Fruit fly (Drosophila melanogaster): ENCODE measurements around the gene CG31467.

Gene CG31467

dm6 chr3R:10675101-10675500, 31.6 kb downstream of the CG31467 start:
- no peak for TF ChIP-seq CG15710 (tag; optimal IDR thresholded peaks at IDR 0.05)
- no peak for TF ChIP-seq CG4496 (GFP tag; IDR thresholded peaks at IDR 0.05)
- no peak for TF ChIP-seq Pif1A (GFP tag; optimal IDR thresholded peaks at IDR 0.05)
- no peak for TF ChIP-seq rn (GFP tag; IDR thresholded peaks at IDR 0.05)
- no peak for TF ChIP-seq Snoo (tag; optimal IDR thresholded peaks at IDR 0.05)

dm6 chr3R:10673571-10673970, 33.1 kb downstream of the CG31467 start:
- TF ChIP-seq Pif1B (GFP tag; optimal IDR thresholded peaks at IDR 0.05) (no peak), fd96Ca (GFP tag; IDR thresholded peaks at IDR 0.05) (no peak), rn (GFP tag; IDR thresholded peaks at IDR 0.05) (no peak), CG15710 (tag; optimal IDR thresholded peaks at IDR 0.05) (peak; percentile 23), D1 (tag; optimal IDR thresholded peaks at IDR 0.05) (no peak), CG4496 (GFP tag; IDR thresholded peaks at IDR 0.05) (no peak), CG14655 (GFP tag; optimal IDR thresholded peaks at IDR 0.05) (no peak), CG34367 (tag; optimal IDR thresholded peaks at IDR 0.05) (no peak), Pif1A (GFP tag; optimal IDR thresholded peaks at IDR 0.05) (no peak), CG13204 (GFP tag; optimal IDR thresholded peaks at IDR 0.05) (no peak), CG8301 (tag; optimal IDR thresholded peaks at IDR 0.05) (no peak), Snoo (tag; optimal IDR thresholded peaks at IDR 0.05) (no peak), CG10348 (GFP tag; IDR thresholded peaks at IDR 0.05) (no peak), CG12605 (GFP tag; IDR thresholded peaks at IDR 0.05) (no peak), CG17806 (tag; optimal IDR thresholded peaks at IDR 0.05) (no peak), Ets98B (GFP tag; IDR thresholded peaks at IDR 0.05) (no peak), gl (tag; optimal IDR thresholded peaks at IDR 0.05) (no peak), CG32121 (GFP tag; IDR thresholded peaks at IDR 0.05) (no peak), CG8159 (tag; optimal IDR thresholded peaks at IDR 0.05) (peak; percentile 19), CG9948 (tag; optimal IDR thresholded peaks at IDR 0.05) (peak; percentile 14), EcR (GFP tag; optimal IDR thresholded peaks at IDR 0.05) (no peak)

- no peak for TF ChIP-seq CG13204 (GFP tag; optimal IDR thresholded peaks at IDR 0.05)
- TF ChIP-seq CG8159 (tag; optimal IDR thresholded peaks at IDR 0.05): no peak
- TF ChIP-seq CG15710 (tag; optimal IDR thresholded peaks at IDR 0.05): no peak
- no peak for TF ChIP-seq CG17806 (tag; optimal IDR thresholded peaks at IDR 0.05)
- no peak for TF ChIP-seq CG4496 (GFP tag; IDR thresholded peaks at IDR 0.05)
- TF ChIP-seq CG32121 (GFP tag; IDR thresholded peaks at IDR 0.05): no peak
- TF ChIP-seq gl (tag; optimal IDR thresholded peaks at IDR 0.05): no peak
- no peak for TF ChIP-seq CG8301 (tag; optimal IDR thresholded peaks at IDR 0.05)
- TF ChIP-seq D1 (tag; optimal IDR thresholded peaks at IDR 0.05): no peak
- TF ChIP-seq CG14655 (GFP tag; optimal IDR thresholded peaks at IDR 0.05): no peak
- TF ChIP-seq EcR (GFP tag; optimal IDR thresholded peaks at IDR 0.05): no peak
- no peak for TF ChIP-seq CG12605 (GFP tag; IDR thresholded peaks at IDR 0.05)
- TF ChIP-seq Snoo (tag; optimal IDR thresholded peaks at IDR 0.05): no peak
- TF ChIP-seq Ets98B (GFP tag; IDR thresholded peaks at IDR 0.05): no peak
- TF ChIP-seq rn (GFP tag; IDR thresholded peaks at IDR 0.05): no peak
Observed at dm6 chr3R:10672680-10673079, 34.0 kb downstream of the CG31467 start.

- TF ChIP-seq CG8159 (tag; optimal IDR thresholded peaks at IDR 0.05) (peak; percentile 5), Ets98B (GFP tag; IDR thresholded peaks at IDR 0.05) (no peak), rn (GFP tag; IDR thresholded peaks at IDR 0.05) (no peak), CG17806 (tag; optimal IDR thresholded peaks at IDR 0.05) (peak; percentile 37), Snoo (tag; optimal IDR thresholded peaks at IDR 0.05) (no peak), CG9948 (tag; optimal IDR thresholded peaks at IDR 0.05) (peak; percentile 5), CG8301 (tag; optimal IDR thresholded peaks at IDR 0.05) (no peak), Pif1B (GFP tag; optimal IDR thresholded peaks at IDR 0.05) (no peak), gl (tag; optimal IDR thresholded peaks at IDR 0.05) (no peak), CG34367 (tag; optimal IDR thresholded peaks at IDR 0.05) (no peak), Pif1A (GFP tag; optimal IDR thresholded peaks at IDR 0.05) (no peak), CG14655 (GFP tag; optimal IDR thresholded peaks at IDR 0.05) (peak; percentile 20), D1 (tag; optimal IDR thresholded peaks at IDR 0.05) (no peak), EcR (GFP tag; optimal IDR thresholded peaks at IDR 0.05) (no peak), CG10348 (GFP tag; IDR thresholded peaks at IDR 0.05) (no peak), CG32121 (GFP tag; IDR thresholded peaks at IDR 0.05) (no peak), CG15710 (tag; optimal IDR thresholded peaks at IDR 0.05) (peak; percentile 3), CG4496 (GFP tag; IDR thresholded peaks at IDR 0.05) (no peak), CG12605 (GFP tag; IDR thresholded peaks at IDR 0.05) (no peak), CG13204 (GFP tag; optimal IDR thresholded peaks at IDR 0.05) (no peak), fd96Ca (GFP tag; IDR thresholded peaks at IDR 0.05) (no peak)
Observed at dm6 chr3R:10669950-10670349, 36.7 kb downstream of the CG31467 start.

dm6 chr3R:10667964-10668363, 38.7 kb downstream of the CG31467 start:
- TF ChIP-seq Snoo (tag; optimal IDR thresholded peaks at IDR 0.05) (no peak), Ets98B (GFP tag; IDR thresholded peaks at IDR 0.05) (no peak), D1 (tag; optimal IDR thresholded peaks at IDR 0.05) (no peak), fd96Ca (GFP tag; IDR thresholded peaks at IDR 0.05) (no peak), EcR (GFP tag; optimal IDR thresholded peaks at IDR 0.05) (no peak), CG8301 (tag; optimal IDR thresholded peaks at IDR 0.05) (no peak), Pif1A (GFP tag; optimal IDR thresholded peaks at IDR 0.05) (no peak), CG9948 (tag; optimal IDR thresholded peaks at IDR 0.05) (no peak), rn (GFP tag; IDR thresholded peaks at IDR 0.05) (no peak), CG8159 (tag; optimal IDR thresholded peaks at IDR 0.05) (no peak), CG34367 (tag; optimal IDR thresholded peaks at IDR 0.05) (no peak), CG13204 (GFP tag; optimal IDR thresholded peaks at IDR 0.05) (no peak), CG32121 (GFP tag; IDR thresholded peaks at IDR 0.05) (no peak), CG12605 (GFP tag; IDR thresholded peaks at IDR 0.05) (no peak), CG4496 (GFP tag; IDR thresholded peaks at IDR 0.05) (no peak), CG15710 (tag; optimal IDR thresholded peaks at IDR 0.05) (no peak)

- TF ChIP-seq CG15710 (tag; optimal IDR thresholded peaks at IDR 0.05) (peak; percentile 34), CG17806 (tag; optimal IDR thresholded peaks at IDR 0.05) (peak; percentile 8), Pif1B (GFP tag; optimal IDR thresholded peaks at IDR 0.05) (no peak), rn (GFP tag; IDR thresholded peaks at IDR 0.05) (peak; percentile 69), CG14655 (GFP tag; optimal IDR thresholded peaks at IDR 0.05) (peak; percentile 61), fd96Ca (GFP tag; IDR thresholded peaks at IDR 0.05) (peak; percentile 80), CG9948 (tag; optimal IDR thresholded peaks at IDR 0.05) (no peak), CG8301 (tag; optimal IDR thresholded peaks at IDR 0.05) (peak; percentile 47), Pif1A (GFP tag; optimal IDR thresholded peaks at IDR 0.05) (peak; percentile 60), CG4496 (GFP tag; IDR thresholded peaks at IDR 0.05) (peak; percentile 83), CG12605 (GFP tag; IDR thresholded peaks at IDR 0.05) (peak; percentile 71), CG13204 (GFP tag; optimal IDR thresholded peaks at IDR 0.05) (peak; percentile 59), Snoo (tag; optimal IDR thresholded peaks at IDR 0.05) (no peak), CG10348 (GFP tag; IDR thresholded peaks at IDR 0.05) (no peak), D1 (tag; optimal IDR thresholded peaks at IDR 0.05) (peak; percentile 53), Ets98B (GFP tag; IDR thresholded peaks at IDR 0.05) (peak; percentile 79), gl (tag; optimal IDR thresholded peaks at IDR 0.05) (peak; percentile 63), CG32121 (GFP tag; IDR thresholded peaks at IDR 0.05) (peak; percentile 82), EcR (GFP tag; optimal IDR thresholded peaks at IDR 0.05) (no peak), CG34367 (tag; optimal IDR thresholded peaks at IDR 0.05) (peak; percentile 61), CG8159 (tag; optimal IDR thresholded peaks at IDR 0.05) (peak; percentile 39)
Observed at dm6 chr3R:10664942-10665341, 41.7 kb downstream of the CG31467 start.

Data from whole organism, pupa.